Worm (Caenorhabditis elegans): ENCODE data around the gene Y46H3C.7.

The Y46H3C.7 gene

DNA sequence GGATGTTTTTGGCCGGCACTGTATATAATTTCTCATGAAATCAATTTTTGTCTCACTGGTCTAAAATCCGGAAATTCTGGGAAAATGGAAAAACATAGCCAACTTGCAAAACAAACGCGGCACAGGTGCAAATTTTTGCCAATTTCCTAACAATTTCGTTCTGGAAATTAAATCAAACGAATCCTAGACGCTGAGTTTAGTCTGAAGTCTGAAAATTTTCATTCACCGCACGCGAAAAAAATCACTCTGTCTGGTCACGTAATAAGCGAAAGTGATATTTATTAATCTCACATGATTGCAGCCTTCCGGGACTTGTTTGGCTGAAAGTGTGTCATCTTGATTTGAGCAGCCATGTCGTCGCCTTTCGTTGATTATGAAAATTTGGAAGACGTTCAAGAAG, 23.1 kb upstream of the Y46H3C.7 start, which contains the start of gene srw-103:
Gene srw-103 (plus strand): TSS at position 301 of the 400 bp plus-strand sequence.
- TF ChIP-seq B0336.3 (GFP tag; IDR thresholded peaks at IDR 0.05) (no peak), hlh-26 (GFP tag; conservative IDR thresholded peaks at IDR 0.05) (no peak), hmg-1.2 (GFP tag; IDR thresholded peaks at IDR 0.05) (no peak), rpc-1 (optimal IDR thresholded peaks at IDR 0.05) (no peak), rpc-1 (tag; optimal IDR thresholded peaks at IDR 0.05) (no peak), ccch-3 (GFP tag; optimal IDR thresholded peaks at IDR 0.05) (no peak), athp-1 (tag; optimal IDR thresholded peaks at IDR 0.05) (no peak), zim-3 (tag; optimal IDR thresholded peaks at IDR 0.05) (no peak), repo-1 (tag; optimal IDR thresholded peaks at IDR 0.05) (no peak), let-607 (tag; optimal IDR thresholded peaks at IDR 0.05) (no peak), rec-8 (tag; optimal IDR thresholded peaks at IDR 0.05) (no peak), ekl-4 (GFP tag; IDR thresholded peaks at IDR 0.05) (no peak), ZK185.1 (tag; optimal IDR thresholded peaks at IDR 0.05; ENCODE audit: poor library complexity, severe bottlenecking) (no peak), egl-44 (GFP tag; IDR thresholded peaks at IDR 0.05) (no peak), sea-2 (GFP tag; IDR thresholded peaks at IDR 0.05) (no peak), snpc-4 (GFP tag; optimal IDR thresholded peaks at IDR 0.05) (no peak), snpc-4 (tag; optimal IDR thresholded peaks at IDR 0.05) (no peak), F57C9.4 (tag; optimal IDR thresholded peaks at IDR 0.05) (no peak), B0035.1 (tag; optimal IDR thresholded peaks at IDR 0.05) (no peak), efl-1 (GFP tag; optimal IDR thresholded peaks at IDR 0.05) (no peak), F22D6.2 (tag; optimal IDR thresholded peaks at IDR 0.05) (no peak)

DNA sequence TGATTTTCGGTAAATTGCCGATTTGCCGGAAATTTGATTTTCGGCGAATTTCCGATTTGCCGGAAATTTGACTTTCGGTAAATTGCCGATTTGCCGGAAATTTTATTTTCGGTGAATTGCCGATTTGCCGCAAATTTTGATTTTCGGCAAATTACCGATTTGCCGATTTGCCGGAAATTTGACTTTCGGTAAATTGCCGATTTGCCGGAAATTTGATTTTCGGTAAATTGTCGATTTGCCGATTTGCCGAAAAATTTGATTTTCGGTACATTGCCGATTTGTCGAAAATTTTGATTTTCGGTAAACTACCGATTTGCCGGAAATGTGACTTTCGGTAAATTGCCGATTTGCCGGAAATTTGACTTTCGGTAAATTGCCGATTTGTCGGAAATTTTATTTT, 19.9 kb upstream of the Y46H3C.7 start:
- 0 out of 2 replicates have a peak, but pooled peaks have one; percentile 21 for TF ChIP-seq aptf-3 (GFP tag; IDR thresholded peaks at IDR 0.05)
- TF ChIP-seq ceh-58 (GFP tag; IDR thresholded peaks at IDR 0.05) = peak; percentile 77; the same call in 1 of the 2 replicates
- peak; percentile 64 for TF ChIP-seq K11D2.4 (GFP tag; IDR thresholded peaks at IDR 0.05)
- 0 out of 2 replicates have a peak, but pooled peaks have one; percentile 72 for TF ChIP-seq nfya-2 (GFP tag; IDR thresholded peaks at IDR 0.05)
- TF ChIP-seq F37B4.10 (GFP tag; IDR thresholded peaks at IDR 0.05) = 0 out of 2 replicates have a peak, but pooled peaks have one; percentile 92
- TF ChIP-seq ceh-91 (GFP tag; IDR thresholded peaks at IDR 0.05) = peak; percentile 28; the same call in 1 of the 2 replicates
- TF ChIP-seq cebp-2 (GFP tag; IDR thresholded peaks at IDR 0.05) = peak; percentile 37; the same call in 1 of the 2 replicates
- peak; percentile 75 for TF ChIP-seq Y95B8A.8 (GFP tag; IDR thresholded peaks at IDR 0.05)
- peak; percentile 63; the same call in 1 of the 2 replicates for TF ChIP-seq lag-1 (GFP tag; IDR thresholded peaks at IDR 0.05)
- 0 out of 2 replicates have a peak, but pooled peaks have one; percentile 73 for TF ChIP-seq bed-1 (GFP tag; IDR thresholded peaks at IDR 0.05)
- 0 out of 2 replicates have a peak, but pooled peaks have one; percentile 31 for TF ChIP-seq ztf-25 (GFP tag; IDR thresholded peaks at IDR 0.05)
- peak; percentile 8; the same call in 1 of the 2 replicates for TF ChIP-seq ztf-6 (GFP tag; IDR thresholded peaks at IDR 0.05)
- TF ChIP-seq sea-2 (GFP tag; IDR thresholded peaks at IDR 0.05) = peak; percentile 77; the same call in 1 of the 2 replicates

DNA sequence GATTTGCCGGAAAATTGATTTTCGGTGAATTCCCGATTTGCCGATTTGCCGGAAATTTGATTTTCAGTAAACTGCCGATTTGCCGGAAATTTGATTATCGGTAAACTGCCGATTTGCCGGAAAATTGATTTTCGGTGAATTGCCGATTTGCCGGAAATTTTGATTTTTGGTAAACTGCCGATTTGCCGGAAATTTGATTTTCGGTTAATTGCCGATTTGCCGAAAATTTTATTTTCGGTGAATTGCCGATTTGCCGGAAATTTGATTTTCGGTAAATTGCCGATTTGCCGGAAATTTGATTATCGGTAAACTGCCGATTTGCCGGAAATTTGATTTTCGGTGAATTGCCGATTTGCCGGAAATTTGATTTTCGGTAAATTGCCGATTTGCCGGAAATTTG, 18.6 kb upstream of the Y46H3C.7 start:
- peak; percentile 34; the same call in 1 of the 2 replicates for TF ChIP-seq C17E4.6 (GFP tag; IDR thresholded peaks at IDR 0.05)

ce11 chrV:1710909-1711308, 17.1 kb upstream of the Y46H3C.7 start, which contains the start of gene srw-100:
Gene srw-100, plus strand, starts transcription at chrV:1711209.
- no peak for TF ChIP-seq ceh-91 (GFP tag; IDR thresholded peaks at IDR 0.05)
- TF ChIP-seq madf-8 (GFP tag; conservative IDR thresholded peaks at IDR 0.05) = no peak
- TF ChIP-seq fkh-3 (tag; optimal IDR thresholded peaks at IDR 0.05) = no peak
- no peak for TF ChIP-seq egrh-3 (GFP tag; IDR thresholded peaks at IDR 0.05)
- TF ChIP-seq ztf-6 (GFP tag; IDR thresholded peaks at IDR 0.05) = no peak
- no peak for TF ChIP-seq ZK185.1 (tag; optimal IDR thresholded peaks at IDR 0.05; ENCODE audit: poor library complexity, severe bottlenecking)
- no peak for TF ChIP-seq F33H1.4 (GFP tag; IDR thresholded peaks at IDR 0.05)
- no peak for TF ChIP-seq unc-130 (GFP tag; optimal IDR thresholded peaks at IDR 0.05)
- no peak for TF ChIP-seq C06A6.2 (GFP tag; conservative IDR thresholded peaks at IDR 0.05)
- TF ChIP-seq lin-26 (GFP tag; IDR thresholded peaks at IDR 0.05) = no peak
- TF ChIP-seq Y53G8AR.9 (GFP tag; conservative IDR thresholded peaks at IDR 0.05) = no peak
- no peak for TF ChIP-seq dpl-1 (GFP tag; optimal IDR thresholded peaks at IDR 0.05)
- no peak for TF ChIP-seq Y67H2A.10 (GFP tag; conservative IDR thresholded peaks at IDR 0.05)
- TF ChIP-seq F55B11.4 (tag; optimal IDR thresholded peaks at IDR 0.05; ENCODE audit: borderline replicate concordance, insufficient read depth) = no peak
- no peak for TF ChIP-seq hmg-1.2 (GFP tag; IDR thresholded peaks at IDR 0.05)
- no peak for TF ChIP-seq lag-1 (GFP tag; IDR thresholded peaks at IDR 0.05)

All from whole organism, young adult.